Worm (Caenorhabditis elegans): ENCODE data around the gene R12B2.7.
"Not testable (repeated sequence)": the region's sequence is repeated elsewhere in the genome, so short reads cannot be mapped to it uniquely, and the experiment has no call there.

DNA sequence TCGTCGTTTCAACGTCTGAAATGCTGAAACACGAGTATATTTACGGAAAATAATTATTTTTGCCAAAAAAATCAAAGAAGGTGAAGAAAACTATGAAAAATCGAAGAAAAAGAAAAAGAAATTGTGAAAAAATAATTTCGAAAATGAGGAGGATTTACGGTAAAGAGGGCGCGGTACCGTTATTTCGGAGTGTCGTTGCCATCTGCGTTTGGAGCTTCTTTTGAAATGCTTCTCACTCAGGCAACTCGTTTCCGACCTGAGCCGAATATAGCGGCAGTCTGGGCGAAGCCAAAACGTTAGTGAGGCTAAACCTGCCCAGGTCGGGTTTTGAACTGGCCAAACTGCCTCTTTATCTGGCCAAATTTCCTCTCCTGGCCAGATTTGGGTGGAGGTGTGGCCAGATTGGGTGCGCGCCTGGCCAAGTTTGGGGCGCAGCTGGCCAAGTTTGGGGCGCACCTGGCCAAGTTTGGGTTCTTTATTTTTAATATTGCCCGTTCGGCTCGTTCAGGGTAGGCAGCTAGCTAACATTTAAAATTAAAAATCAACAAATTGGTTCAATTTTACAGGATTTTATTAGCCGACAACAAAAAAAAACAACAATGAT, 30.9 kb upstream of the R12B2.7 start:
- not testable (repeated sequence) for TF ChIP-seq pqm-1 (tag; optimal IDR thresholded peaks at IDR 0.05); ama-1 (optimal IDR thresholded peaks at IDR 0.05); tag-97 (GFP tag; IDR thresholded peaks at IDR 0.05); aly-2 (tag; optimal IDR thresholded peaks at IDR 0.05); hif-1 (tag; optimal IDR thresholded peaks at IDR 0.05); hlh-30 (tag; optimal IDR thresholded peaks at IDR 0.05; ENCODE audit: insufficient read depth)
- peak; percentile 56 for TF ChIP-seq vab-7 (GFP tag; IDR thresholded peaks at IDR 0.05)

All from whole organism, L4 larva.